Fruit fly (Drosophila melanogaster) whole organism, embryonic: ENCODE results near the gene EndoGI.

ENCODE experiments used
- CG11695 ChIP-seq: fragments of 200-800 bp; sonication (Bioruptor generic); IDR thresholded peaks from 3 replicates; pipeline ENCODE4 v1.3.6; 2022; ENCODE audit warnings: missing biosample characterization, missing genetic modification characterization
- CG17186 ChIP-seq: fragments of 200-800 bp; sonication (Bioruptor generic); optimal IDR thresholded peaks from 3 replicates; lab custom pipeline; 2017; ENCODE audit warnings: missing biosample characterization, missing genetic modification reagents, missing genetic modification characterization
- CG2678 ChIP-seq: fragments of 200-800 bp; sonication (Bioruptor generic); optimal IDR thresholded peaks from 3 replicates; lab custom pipeline; 2019; ENCODE audit warnings: missing biosample characterization, mild to moderate bottlenecking, missing genetic modification characterization, moderate library complexity
- CG8290 ChIP-seq, 3 experiments: fragments of 200-800 bp; sonication (Bioruptor generic); optimal IDR thresholded peaks; 2 replicates each; lab custom pipeline; 2016 to 2019; ENCODE audit warnings: missing biosample characterization in 3 of 3, missing genetic modification characterization in 3 of 3, mild to moderate bottlenecking in 2 of 3, moderate library complexity in 1 of 3
- Fer1 ChIP-seq: fragments of 200-800 bp; sonication (Bioruptor generic); optimal IDR thresholded peaks from 2 replicates; lab custom pipeline; 2017; ENCODE audit warnings: missing biosample characterization, mild to moderate bottlenecking, missing genetic modification characterization
- emc ChIP-seq: fragments of 200-800 bp; sonication (Bioruptor generic); optimal IDR thresholded peaks from 2 replicates; lab custom pipeline; 2016; ENCODE audit warnings: missing biosample characterization, missing genetic modification characterization
- maf-S ChIP-seq: fragments of 200-800 bp; sonication (Bioruptor generic); optimal IDR thresholded peaks from 2 replicates; lab custom pipeline; 2016; ENCODE audit warnings: missing biosample characterization, missing genetic modification characterization
- sisA ChIP-seq: fragments of 200-800 bp; sonication (Bioruptor generic); IDR thresholded peaks from 2 replicates; pipeline ENCODE4 v1.3.6; 2022; ENCODE audit warnings: missing biosample characterization, missing genetic modification characterization
- vnd ChIP-seq: fragments of 200-800 bp; sonication (Bioruptor generic); IDR thresholded peaks from 3 replicates; pipeline ENCODE4 v1.3.6; 2022; ENCODE audit warnings: missing biosample characterization, missing genetic modification characterization; ENCODE audit not compliant: partially characterized antibody
- zen ChIP-seq: fragments of 200-800 bp; sonication (Bioruptor generic); optimal IDR thresholded peaks from 3 replicates; lab custom pipeline; 2018; ENCODE audit warnings: missing biosample characterization, mild to moderate bottlenecking, missing genetic modification characterization, moderate library complexity

dm6 chr2L:16282077-16282471, 24.6 kb downstream of the EndoGI start:
- no peak for TF ChIP-seq Fer1 (GFP tag; lab: Kevin White, UChicago)
- TF ChIP-seq CG2678 (tag; lab: Kevin White, UChicago): no peak
- no peak for TF ChIP-seq zen (tag; lab: Kevin White, UChicago)
- no peak for TF ChIP-seq CG8290 (GFP tag; optimal IDR thresholded peaks at IDR 0.05; lab: Kevin White, UChicago)
- no peak for TF ChIP-seq CG8290 (tag; optimal IDR thresholded peaks at IDR 0.05; lab: Kevin White, UChicago)
- TF ChIP-seq CG11695 (GFP tag; lab: Robert Waterston, UW): no peak
- no peak for TF ChIP-seq maf-S (GFP tag; lab: Kevin White, UChicago)
- no peak for TF ChIP-seq vnd (GFP tag; lab: Robert Waterston, UW)
- no peak for TF ChIP-seq emc (GFP tag; lab: Kevin White, UChicago)
- no peak for TF ChIP-seq sisA (GFP tag; lab: Robert Waterston, UW)
- TF ChIP-seq CG17186: no peak
